Worm (Caenorhabditis elegans) whole organism, midembryonic: Measurements from ENCODE around the gene Y51H4A.935.

ENCODE experiments used
- klf-2 ChIP-seq: fragments of 200-800 bp; sonication (Bioruptor generic); conservative IDR thresholded peaks from 2 replicates; pipeline ENCODE4 v1.3.6; 2022; ENCODE audit warnings: missing genetic modification reagents, missing genetic modification characterization, missing compliant biosample characterization
- med-1 ChIP-seq: sonication (generic microtip); optimal IDR thresholded peaks from 2 replicates; lab custom pipeline; 2017; ENCODE audit warnings: missing genetic modification characterization, mild to moderate bottlenecking, missing compliant biosample characterization, antibody characterized with exemption, missing genetic modification reagents; ENCODE audit not compliant: insufficient read depth

DNA sequence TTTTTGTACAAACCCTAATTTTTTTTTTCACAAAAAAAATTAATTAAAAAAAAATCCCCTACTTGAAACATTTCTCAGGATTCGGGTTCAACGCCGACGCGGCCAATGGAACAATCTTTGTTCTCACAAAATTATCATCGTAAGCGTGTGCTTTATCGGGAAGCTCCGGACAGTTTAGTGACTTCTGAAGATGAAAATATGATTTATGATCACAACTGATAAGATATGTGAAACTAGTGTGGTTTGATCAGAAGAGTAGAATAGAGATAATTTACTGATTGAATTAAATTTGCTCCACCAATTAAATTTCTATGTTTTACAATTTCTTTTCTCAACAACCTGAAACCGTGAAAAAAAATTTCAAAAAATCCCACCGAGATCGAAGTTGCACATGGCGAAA, 18.0 kb upstream of the Y51H4A.935 start:
- TF ChIP-seq klf-2 (GFP tag; lab: Robert Waterston, UW) (no peak), med-1 (no peak)
